Worm (Caenorhabditis elegans): ENCODE measurements around the gene W05E10.2.

The W05E10.2 gene

DNA sequence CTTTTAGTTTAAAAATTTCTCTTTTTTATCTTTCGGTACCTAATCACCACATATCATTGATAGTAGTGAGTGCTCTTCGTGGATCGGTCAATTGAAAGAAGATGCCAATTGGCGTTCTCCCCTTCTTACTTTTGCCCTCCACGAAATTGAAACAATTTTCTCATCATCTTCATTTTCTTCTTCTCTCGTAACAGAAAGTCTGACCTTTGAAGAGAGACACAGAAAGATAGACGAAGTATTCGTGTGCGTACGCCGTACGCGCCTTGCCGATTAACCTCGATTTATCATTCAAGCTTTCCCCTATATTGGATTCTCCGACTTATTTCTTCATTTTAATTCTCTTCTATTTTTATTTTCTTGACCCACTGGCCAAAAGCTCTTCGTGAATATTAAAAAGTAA, 9.5 kb upstream of the W05E10.2 start:
- TF ChIP-seq hlh-17 (GFP tag; optimal IDR thresholded peaks at IDR 0.05; ENCODE audit: borderline replicate concordance) (no peak), irx-1 (tag; optimal IDR thresholded peaks at IDR 0.05) (no peak), nhr-77 (tag; optimal IDR thresholded peaks at IDR 0.05) (no peak), pax-3 (tag; optimal IDR thresholded peaks at IDR 0.05) (no peak), vab-15 (tag; optimal IDR thresholded peaks at IDR 0.05) (no peak), efl-3 (GFP tag; optimal IDR thresholded peaks at IDR 0.05) (no peak), tbx-2 (tag; optimal IDR thresholded peaks at IDR 0.05) (no peak), hpl-2 (GFP tag; optimal IDR thresholded peaks at IDR 0.05) (no peak), aly-2 (tag; optimal IDR thresholded peaks at IDR 0.05) (no peak), C16A3.4 (tag; optimal IDR thresholded peaks at IDR 0.05) (no peak), lin-14 (GFP tag; optimal IDR thresholded peaks at IDR 0.05) (peak; percentile 81), egl-27 (tag; optimal IDR thresholded peaks at IDR 0.05) (no peak), snpc-4 (tag; optimal IDR thresholded peaks at IDR 0.05) (no peak), lsy-2 (tag; optimal IDR thresholded peaks at IDR 0.05) (peak in 1 of 2 experiments; percentile 50), sptf-1 (tag; optimal IDR thresholded peaks at IDR 0.05) (no peak), ceh-82 (tag; optimal IDR thresholded peaks at IDR 0.05) (no peak), C34B4.2 (tag; optimal IDR thresholded peaks at IDR 0.05) (no peak), lin-15B (tag; optimal IDR thresholded peaks at IDR 0.05) (no peak), sox-4 (tag; optimal IDR thresholded peaks at IDR 0.05) (no peak), xbp-1 (tag; optimal IDR thresholded peaks at IDR 0.05) (no peak), nhr-76 (tag; optimal IDR thresholded peaks at IDR 0.05) (no peak), ztf-4 (tag; optimal IDR thresholded peaks at IDR 0.05) (no peak), isw-1 (GFP tag; IDR thresholded peaks at IDR 0.05) (no peak), mep-1 (tag; optimal IDR thresholded peaks at IDR 0.05) (peak; percentile 38), swsn-7 (tag; optimal IDR thresholded peaks at IDR 0.05) (no peak), nhr-237 (tag; optimal IDR thresholded peaks at IDR 0.05) (no peak), fkh-10 (GFP tag; optimal IDR thresholded peaks at IDR 0.05) (no peak), rnt-1 (tag; optimal IDR thresholded peaks at IDR 0.05) (peak; percentile 55), ets-5 (GFP tag; IDR thresholded peaks at IDR 0.05) (no peak), dsc-1 (tag; optimal IDR thresholded peaks at IDR 0.05) (no peak), dpl-1 (GFP tag; optimal IDR thresholded peaks at IDR 0.05) (no peak), ceh-88 (GFP tag; IDR thresholded peaks at IDR 0.05) (no peak), snu-23 (GFP tag; optimal IDR thresholded peaks at IDR 0.05) (peak; percentile 25), nhr-90 (tag; optimal IDR thresholded peaks at IDR 0.05; ENCODE audit: poor library complexity) (no peak), lin-13 (GFP tag; optimal IDR thresholded peaks at IDR 0.05) (no peak), jun-1 (tag; optimal IDR thresholded peaks at IDR 0.05) (no peak), ceh-90 (tag; optimal IDR thresholded peaks at IDR 0.05) (no peak), nhr-71 (tag; optimal IDR thresholded peaks at IDR 0.05) (peak; percentile 19), aha-1 (tag; optimal IDR thresholded peaks at IDR 0.05) (no peak), nhr-11 (tag; optimal IDR thresholded peaks at IDR 0.05) (no peak), alr-1 (tag; optimal IDR thresholded peaks at IDR 0.05; ENCODE audit: borderline replicate concordance) (no peak), efl-1 (optimal IDR thresholded peaks at IDR 0.05) (no peak), efl-1 (GFP tag; optimal IDR thresholded peaks at IDR 0.05 in 1 of 2) (peak in 1 of 2 experiments; percentile 10), unc-130 (tag; optimal IDR thresholded peaks at IDR 0.05) (peak; percentile 52), nhr-84 (tag; optimal IDR thresholded peaks at IDR 0.05) (no peak), nhr-20 (tag; optimal IDR thresholded peaks at IDR 0.05) (no peak), fkh-4 (tag; optimal IDR thresholded peaks at IDR 0.05; ENCODE audit: borderline replicate concordance) (no peak), ceh-63 (GFP tag; optimal IDR thresholded peaks at IDR 0.05) (no peak), ces-1 (GFP tag; optimal IDR thresholded peaks at IDR 0.05) (no peak), lin-39 (tag; optimal IDR thresholded peaks at IDR 0.05) (no peak), sup-37 (GFP tag; optimal IDR thresholded peaks at IDR 0.05) (no peak), pag-3 (tag; optimal IDR thresholded peaks at IDR 0.05; ENCODE audit: borderline replicate concordance, insufficient read depth) (peak; percentile 12), mab-9 (GFP tag; IDR thresholded peaks at IDR 0.05) (no peak), grh-1 (GFP tag; IDR thresholded peaks at IDR 0.05) (no peak)
